Worm (Caenorhabditis elegans) whole organism, L1 larva: Measurements from ENCODE around the gene F58E2.5.

Experiments
- ama-1 ChIP-seq: fragments of 150-350 bp; optimal IDR thresholded peaks from 2 replicates; lab custom pipeline; 2014
- blmp-1 ChIP-seq: fragments of 150-350 bp; optimal IDR thresholded peaks from 2 replicates; lab custom pipeline; 2014; ENCODE audit warnings: missing biosample characterization, missing genetic modification characterization
- ceh-63 ChIP-seq: fragments of 200-800 bp; sonication (Bioruptor generic); optimal IDR thresholded peaks from 2 replicates; lab custom pipeline; 2018; ENCODE audit warnings: mild to moderate bottlenecking, missing genetic modification characterization, missing compliant biosample characterization
- ceh-8 ChIP-seq: fragments of 200-800 bp; sonication (Bioruptor generic); optimal IDR thresholded peaks from 2 replicates; lab custom pipeline; 2018; ENCODE audit warnings: mild to moderate bottlenecking, missing genetic modification characterization, moderate library complexity, missing compliant biosample characterization
- ceh-90 ChIP-seq: sonication (generic microtip); optimal IDR thresholded peaks from 2 replicates; lab custom pipeline; 2016; ENCODE audit warnings: missing genetic modification characterization, missing compliant biosample characterization
- dpl-1 ChIP-seq, 3 experiments: fragments of 150-350 bp in 2 of 3; sonication (generic microtip) in 1 of 3; optimal IDR thresholded peaks; 2 replicates each; lab custom pipeline; 2014 to 2017; ENCODE audit warnings: missing biosample characterization in 3 of 3, missing genetic modification characterization in 3 of 3, missing genetic modification reagents in 3 of 3
- dsc-1 ChIP-seq: sonication (generic microtip); optimal IDR thresholded peaks from 2 replicates; lab custom pipeline; 2016; ENCODE audit warnings: mild to moderate bottlenecking, missing genetic modification characterization, missing compliant biosample characterization
- efl-1 ChIP-seq, 4 experiments: fragments of 150-350 bp; optimal IDR thresholded peaks in 3 of 4; peaks in 1 of 4; 1 replicate in 1 of 4; 2 replicates in 3 of 4; lab custom pipeline; 2014; ENCODE audit warnings: missing biosample characterization in 2 of 4, missing genetic modification characterization in 2 of 4, missing genetic modification reagents in 2 of 4
- egl-13 ChIP-seq: sonication (generic microtip); optimal IDR thresholded peaks from 2 replicates; lab custom pipeline; 2016; ENCODE audit warnings: missing genotype, missing genetic modification reagents, missing genetic modification characterization, missing compliant biosample characterization
- fkh-4 ChIP-seq: sonication (generic microtip); optimal IDR thresholded peaks from 2 replicates; lab custom pipeline; 2016; ENCODE audit warnings: missing compliant biosample characterization, missing genetic modification characterization, borderline replicate concordance
- hlh-17 ChIP-seq: fragments of 200-800 bp; sonication (Bioruptor generic); optimal IDR thresholded peaks from 2 replicates; lab custom pipeline; 2018; ENCODE audit warnings: missing genetic modification characterization, mild to moderate bottlenecking, missing compliant biosample characterization, moderate library complexity, borderline replicate concordance
- hlh-4 ChIP-seq: sonication (generic microtip); optimal IDR thresholded peaks from 2 replicates; lab custom pipeline; 2016; ENCODE audit warnings: mild to moderate bottlenecking, missing genetic modification characterization, missing compliant biosample characterization
- isw-1 ChIP-seq: fragments of 200-800 bp; sonication (Bioruptor generic); IDR thresholded peaks from 2 replicates; pipeline ENCODE4 v1.3.6; 2022; ENCODE audit warnings: missing genetic modification characterization, missing compliant biosample characterization
- lin-14 ChIP-seq: fragments of 200-800 bp; sonication (Bioruptor generic); optimal IDR thresholded peaks from 2 replicates; lab custom pipeline; 2018; ENCODE audit warnings: mild to moderate bottlenecking, missing genetic modification characterization, moderate library complexity, missing compliant biosample characterization
- lin-15B ChIP-seq: fragments of 150-350 bp; sonication (generic microtip); optimal IDR thresholded peaks from 3 replicates; lab custom pipeline; 2014; ENCODE audit warnings: missing biosample characterization, missing genetic modification characterization
- lin-39 ChIP-seq: fragments of 150-350 bp; optimal IDR thresholded peaks from 2 replicates; lab custom pipeline; 2014; ENCODE audit warnings: missing biosample characterization, missing genetic modification reagents, missing genetic modification characterization
- lsy-2 ChIP-seq, 2 experiments: fragments of 150-350 bp; optimal IDR thresholded peaks; 2 replicates each; lab custom pipeline; 2014; ENCODE audit warnings: missing biosample characterization in 2 of 2, missing genetic modification characterization in 2 of 2
- mab-9 ChIP-seq: fragments of 200-800 bp; sonication (Bioruptor generic); IDR thresholded peaks from 2 replicates; pipeline ENCODE4 v1.3.6; 2022; ENCODE audit warnings: missing genetic modification reagents, missing genetic modification characterization, missing compliant biosample characterization
- mdl-1 ChIP-seq, 2 experiments: fragments of 150-350 bp; optimal IDR thresholded peaks; 2 replicates each; lab custom pipeline; 2014 to 2017; ENCODE audit warnings: missing biosample characterization in 2 of 2, missing genetic modification characterization in 2 of 2, inconsistent platforms in 1 of 2
- nhr-11 ChIP-seq: fragments of 150-350 bp; optimal IDR thresholded peaks from 2 replicates; lab custom pipeline; 2014; ENCODE audit warnings: missing biosample characterization, missing genetic modification characterization
- nhr-19 ChIP-seq: fragments of 200-800 bp; sonication (Bioruptor generic); conservative IDR thresholded peaks from 2 replicates; pipeline ENCODE4 v1.3.6; 2022; ENCODE audit warnings: missing genetic modification characterization, missing compliant biosample characterization
- nhr-20 ChIP-seq: sonication (generic microtip); optimal IDR thresholded peaks from 2 replicates; lab custom pipeline; 2016; ENCODE audit warnings: mild to moderate bottlenecking, missing genetic modification characterization, missing compliant biosample characterization
- nhr-71 ChIP-seq: sonication (generic microtip); optimal IDR thresholded peaks from 2 replicates; lab custom pipeline; 2016; ENCODE audit warnings: mild to moderate bottlenecking, missing genetic modification characterization, moderate library complexity, missing compliant biosample characterization
- nhr-77 ChIP-seq: fragments of 150-350 bp; optimal IDR thresholded peaks from 2 replicates; lab custom pipeline; 2014; ENCODE audit warnings: missing biosample characterization, missing genetic modification characterization
- nhr-85 ChIP-seq: sonication (generic microtip); peaks from one replicate; lab custom pipeline; 2016; ENCODE audit warnings: missing genetic modification characterization, inconsistent platforms, missing compliant biosample characterization
- nhr-90 ChIP-seq: sonication (generic microtip); optimal IDR thresholded peaks from 2 replicates; lab custom pipeline; 2016; ENCODE audit warnings: mild to moderate bottlenecking, missing genetic modification characterization, missing compliant biosample characterization; ENCODE audit not compliant: poor library complexity
- rnt-1 ChIP-seq: sonication (generic microtip); optimal IDR thresholded peaks from 2 replicates; lab custom pipeline; 2016; ENCODE audit warnings: mild to moderate bottlenecking, missing genetic modification characterization, moderate library complexity, missing compliant biosample characterization
- swsn-7 ChIP-seq: sonication (generic microtip); optimal IDR thresholded peaks from 2 replicates; lab custom pipeline; 2016; ENCODE audit warnings: missing genetic modification characterization, missing compliant biosample characterization
- unc-62 ChIP-seq: fragments of 150-350 bp; optimal IDR thresholded peaks from 2 replicates; lab custom pipeline; 2014; ENCODE audit warnings: missing biosample characterization, missing genetic modification reagents, missing genetic modification characterization
- zip-4 ChIP-seq: fragments of 200-800 bp; sonication (Bioruptor generic); optimal IDR thresholded peaks from 2 replicates; lab custom pipeline; 2018; ENCODE audit warnings: mild to moderate bottlenecking, missing genetic modification characterization, moderate library complexity, missing compliant biosample characterization
- ztf-11 ChIP-seq, 2 experiments: sonication (generic microtip); optimal IDR thresholded peaks; 2 replicates each; lab custom pipeline; 2016 to 2017; ENCODE audit warnings: missing genetic modification characterization in 2 of 2, missing biosample characterization in 1 of 2, missing compliant biosample characterization in 1 of 2
- ztf-4 ChIP-seq: fragments of 150-350 bp; optimal IDR thresholded peaks from 2 replicates; lab custom pipeline; 2014; ENCODE audit warnings: missing biosample characterization, missing genetic modification characterization

The F58E2.5 gene

ce11 chrIV:3453346-3453745 is 8.6 kb downstream of the F58E2.5 start, which contains the start of gene srz-23:
Gene srz-23, plus strand, starts transcription at chrIV:3453608.
- TF ChIP-seq hlh-4 (tag; lab: Kevin White, UChicago) (peak; percentile 93), lin-15B (tag; lab: Kevin White, UChicago) (no peak)

ce11 chrIV:3463254-3463653 is 18.5 kb downstream of the F58E2.5 start, which contains the start of gene F58E2.4:
Gene F58E2.4, plus strand, starts transcription at chrIV:3463387.
- no peak for TF ChIP-seq nhr-19 (GFP tag; lab: Robert Waterston, UW)
- TF ChIP-seq swsn-7 (tag; lab: Kevin White, UChicago): no peak
- no peak for TF ChIP-seq ztf-4 (tag; lab: Kevin White, UChicago)
- TF ChIP-seq fkh-4 (tag; lab: Kevin White, UChicago): no peak
- TF ChIP-seq blmp-1 (tag; lab: Kevin White, UChicago): peak; percentile 21
- no peak for TF ChIP-seq lin-39
- no peak for TF ChIP-seq ama-1
- no peak for TF ChIP-seq hlh-4 (tag; lab: Kevin White, UChicago)
- TF ChIP-seq zip-4 (GFP tag; lab: Kevin White, UChicago): no peak
- no peak for TF ChIP-seq nhr-11 (tag; lab: Kevin White, UChicago)
- peak in 1 of 2 experiments; percentile 53 for TF ChIP-seq efl-1 (optimal IDR thresholded peaks at IDR 0.05; lab: Kevin White, UChicago)
- TF ChIP-seq efl-1 (GFP tag; optimal IDR thresholded peaks at IDR 0.05 in 1 of 2; lab: Kevin White, UChicago): no peak
- TF ChIP-seq rnt-1: no peak
- no peak for TF ChIP-seq lin-14 (GFP tag; lab: Kevin White, UChicago)

DNA sequence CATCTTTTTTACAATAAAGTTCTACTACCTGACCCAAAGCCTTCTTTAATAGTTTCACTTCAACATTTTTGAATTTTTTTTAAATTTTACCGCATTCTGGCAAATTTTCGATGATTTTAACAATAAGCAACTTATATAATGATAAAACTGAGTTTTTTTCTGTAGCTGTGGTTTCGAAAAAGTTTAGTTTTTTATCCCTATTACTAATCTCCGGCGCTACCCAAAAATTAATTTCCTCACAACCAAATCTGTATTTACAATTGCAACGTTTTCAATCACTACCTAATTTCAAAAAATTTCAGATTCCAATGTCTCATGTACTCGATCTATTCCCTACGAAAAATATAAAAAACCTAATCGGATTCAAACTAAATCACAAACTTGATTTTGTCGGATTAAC is 22.4 kb downstream of the F58E2.5 start, which contains the start of gene F58E2.3:
Gene F58E2.3, plus strand, starts transcription at position 301 of the 400 bp plus-strand sequence.
- TF ChIP-seq hlh-4 (tag; lab: Kevin White, UChicago): no peak
- TF ChIP-seq ceh-90 (tag; lab: Kevin White, UChicago): no peak
- TF ChIP-seq isw-1 (GFP tag; lab: Robert Waterston, UW): no peak
- TF ChIP-seq ztf-11 (tag; optimal IDR thresholded peaks at IDR 0.05; lab: Kevin White, UChicago): no peak
- TF ChIP-seq unc-62 (GFP tag; lab: Kevin White, UChicago): no peak
- TF ChIP-seq ceh-8 (GFP tag; lab: Kevin White, UChicago): no peak
- no peak for TF ChIP-seq lsy-2 (tag; optimal IDR thresholded peaks at IDR 0.05; lab: Kevin White, UChicago)
- TF ChIP-seq egl-13 (tag; lab: Kevin White, UChicago): no peak
- no peak for TF ChIP-seq dpl-1 (GFP tag; optimal IDR thresholded peaks at IDR 0.05; lab: Kevin White, UChicago)
- TF ChIP-seq nhr-19 (GFP tag; lab: Robert Waterston, UW): no peak
- TF ChIP-seq nhr-71: no peak
- TF ChIP-seq ceh-63 (GFP tag; lab: Kevin White, UChicago): no peak
- TF ChIP-seq nhr-85 (tag; lab: Kevin White, UChicago): no peak
- TF ChIP-seq mab-9 (GFP tag; lab: Robert Waterston, UW): no peak
- TF ChIP-seq mdl-1 (tag; optimal IDR thresholded peaks at IDR 0.05; lab: Kevin White, UChicago): no peak

DNA sequence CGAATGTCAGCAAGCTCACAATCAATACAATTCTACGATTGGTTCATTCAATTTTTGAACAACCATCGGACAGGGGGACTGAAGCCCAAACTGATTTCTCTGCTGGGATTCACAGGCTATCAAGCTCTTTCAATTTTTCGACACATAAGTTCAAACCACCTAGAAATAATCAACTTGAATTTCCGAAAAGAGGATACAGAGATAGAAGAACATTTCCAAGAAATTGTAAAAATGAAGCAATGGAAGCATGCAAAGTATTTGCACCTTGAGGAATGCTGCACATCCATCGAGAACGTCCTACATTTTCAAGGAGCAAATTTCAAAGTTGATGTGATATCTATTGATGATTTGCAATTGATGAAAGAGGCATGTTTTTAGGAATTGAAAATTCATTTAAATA is 23.0 kb downstream of the F58E2.5 start:
- TF ChIP-seq isw-1 (GFP tag; lab: Robert Waterston, UW): no peak
- TF ChIP-seq dsc-1: no peak
- no peak for TF ChIP-seq nhr-90 (tag; lab: Kevin White, UChicago)

DNA sequence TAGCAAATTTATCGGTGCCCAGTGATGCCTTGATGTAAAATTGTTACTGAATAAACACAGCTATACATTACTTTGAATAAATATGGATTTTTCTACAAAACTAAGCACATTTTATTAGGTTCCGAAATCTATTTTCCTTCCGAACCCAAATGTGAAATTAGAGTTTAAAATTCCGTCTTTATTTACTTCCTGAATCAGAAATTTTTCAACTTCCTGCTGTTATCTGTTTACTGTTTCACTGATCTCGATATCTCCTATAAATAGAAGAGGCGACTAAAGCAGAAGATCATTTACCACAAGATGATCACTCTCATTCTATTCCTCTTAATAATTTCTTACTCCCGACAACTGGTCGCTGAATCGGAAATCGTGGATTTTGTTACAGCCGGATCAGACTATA is 25.0 kb downstream of the F58E2.5 start, which contains the start of gene F58E2.2:
Gene F58E2.2, plus strand, starts transcription at position 301 of the 400 bp plus-strand sequence.
- peak; percentile 0 for TF ChIP-seq nhr-85 (tag; lab: Kevin White, UChicago)
- no peak for TF ChIP-seq nhr-77 (tag; lab: Kevin White, UChicago)
- TF ChIP-seq nhr-20: no peak
- TF ChIP-seq hlh-17 (GFP tag; lab: Kevin White, UChicago): no peak
- TF ChIP-seq swsn-7 (tag; lab: Kevin White, UChicago): no peak
